Worm (Caenorhabditis elegans): Measurements from ENCODE around the gene ccch-1.

DNA sequence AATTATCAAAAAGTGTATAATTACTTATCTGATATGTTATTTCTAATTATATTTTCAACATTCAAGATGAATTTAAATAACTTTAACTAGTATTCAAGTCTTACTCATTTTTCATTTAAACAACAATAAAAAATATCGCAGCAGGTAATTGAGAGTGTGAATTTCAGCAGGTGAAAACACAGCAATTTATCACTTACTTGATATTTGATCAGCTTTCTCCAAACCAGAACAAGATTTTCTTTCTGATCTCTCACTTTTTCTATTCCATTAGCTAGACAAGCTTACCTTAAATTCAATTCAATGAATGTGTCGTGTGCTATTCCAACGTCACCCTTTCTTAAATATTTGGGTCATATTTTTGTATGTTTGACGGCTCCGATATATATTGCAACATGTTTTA lies 42.1 kb upstream of the ccch-1 start, which contains the start of gene srh-1:
- TF ChIP-seq him-1 (tag; optimal IDR thresholded peaks at IDR 0.05) (no peak), W03F9.2 (tag; optimal IDR thresholded peaks at IDR 0.05) (no peak)
